Fruit fly (Drosophila melanogaster) whole organism: ENCODE results near the gene CG14354.

Source experiments
- CG8478 ChIP-seq: fragments of >200 bp; optimal IDR thresholded peaks from 2 replicates; lab custom pipeline; 2018; ENCODE audit warnings: inconsistent platforms
- Dll ChIP-seq: fragments of >200 bp; optimal IDR thresholded peaks from 2 replicates; lab custom pipeline; 2017
- EcR ChIP-seq, 2 experiments: fragments of >200 bp; optimal IDR thresholded peaks; 2 replicates each; lab custom pipeline; 2017; ENCODE audit warnings: missing biosample characterization in 2 of 2, missing genetic modification characterization in 2 of 2, missing genetic modification reagents in 2 of 2
- pan ChIP-seq: fragments of >200 bp; optimal IDR thresholded peaks from 2 replicates; lab custom pipeline; 2017
- psq ChIP-seq: fragments of >200 bp; optimal IDR thresholded peaks from 2 replicates; lab custom pipeline; 2017
- usp ChIP-seq: fragments of >200 bp; optimal IDR thresholded peaks from 2 replicates; lab custom pipeline; 2017; ENCODE audit warnings: missing biosample characterization, missing genetic modification characterization, mixed read lengths

The CG14354 gene

DNA sequence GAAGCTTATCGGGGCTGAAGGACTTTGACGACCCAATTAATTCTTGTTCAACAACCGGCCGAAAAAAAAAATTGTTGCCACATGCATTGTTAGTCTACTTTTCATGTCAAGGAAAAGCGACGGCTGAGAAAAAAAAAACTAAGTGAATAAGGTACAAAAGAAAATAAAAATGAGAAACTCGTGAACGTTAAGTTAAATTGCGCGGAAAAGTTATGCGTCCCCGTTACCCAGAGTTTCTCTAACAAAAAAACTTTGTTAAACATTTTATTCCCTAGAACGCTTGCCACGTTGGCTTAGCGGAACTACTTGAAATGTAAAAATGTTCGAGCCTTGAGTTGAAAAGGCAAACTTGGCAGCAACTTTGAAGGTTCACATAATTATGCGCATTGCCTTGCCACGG, at the start of gene CG14354:
CG14354 (plus strand) TSS at position 301 of the 400 bp plus-strand sequence.
- TF ChIP-seq EcR (GFP tag; optimal IDR thresholded peaks at IDR 0.05; lab: Kevin White, UChicago), result no peak
- no peak for TF ChIP-seq CG8478 (lab: Kevin White, UChicago)
- TF ChIP-seq psq, result no peak
- TF ChIP-seq usp (GFP tag; lab: Kevin White, UChicago), result no peak
- TF ChIP-seq Dll (lab: Kevin White, UChicago), result no peak
- TF ChIP-seq pan, result no peak

DNA sequence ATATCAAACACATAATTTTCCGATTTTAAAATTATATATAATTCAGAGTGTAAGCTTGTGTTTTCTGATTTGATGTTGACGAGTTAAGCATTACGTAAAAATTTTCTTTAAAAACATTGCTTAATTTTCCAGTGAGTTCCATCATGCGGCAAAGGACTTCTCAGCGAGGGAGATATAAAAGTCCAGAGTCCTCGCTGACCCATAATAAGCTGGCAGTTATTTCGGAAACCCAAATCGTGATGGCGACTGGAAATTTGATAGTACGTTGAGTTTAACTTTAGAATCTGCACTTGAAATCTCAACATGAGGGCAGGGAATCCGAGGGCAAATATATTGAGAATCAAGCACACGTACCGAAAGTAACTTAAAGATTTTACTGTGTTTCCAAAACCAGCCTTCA, 40.0 kb upstream of the CG14354 start, which contains the start of the genes CG17197 and CG17198:
CG17197 (minus strand) TSS at position 101 of the 400 bp plus-strand sequence.
CG17198 (minus strand) TSS at position 101 of the 400 bp plus-strand sequence.
- TF ChIP-seq CG8478 (lab: Kevin White, UChicago) (no peak), usp (GFP tag; lab: Kevin White, UChicago) (no peak), Dll (lab: Kevin White, UChicago) (no peak), psq (no peak), EcR (GFP tag; optimal IDR thresholded peaks at IDR 0.05; lab: Kevin White, UChicago) (no peak)

DNA sequence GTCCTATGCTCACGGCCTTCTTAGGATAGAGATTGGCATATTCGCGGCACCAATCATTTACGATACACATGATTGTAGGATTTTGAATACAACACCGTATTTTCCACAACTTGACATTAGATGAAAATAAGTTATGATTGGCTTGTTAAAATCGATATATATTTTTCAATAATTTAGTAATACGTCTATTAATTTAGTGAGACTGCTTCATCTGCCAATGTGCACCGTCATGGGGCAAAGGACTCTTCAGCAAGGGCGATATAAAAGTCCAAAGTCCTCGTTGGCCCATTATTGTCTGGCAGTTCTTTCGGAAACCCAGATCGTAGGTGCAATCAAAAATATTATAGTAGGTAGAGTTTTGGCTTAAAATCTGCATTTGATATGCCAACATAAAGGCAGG, 39.1 kb upstream of the CG14354 start, which contains the start of gene CG17196:
CG17196 (minus strand) TSS at position 101 of the 400 bp plus-strand sequence.
- no peak for TF ChIP-seq pan

DNA sequence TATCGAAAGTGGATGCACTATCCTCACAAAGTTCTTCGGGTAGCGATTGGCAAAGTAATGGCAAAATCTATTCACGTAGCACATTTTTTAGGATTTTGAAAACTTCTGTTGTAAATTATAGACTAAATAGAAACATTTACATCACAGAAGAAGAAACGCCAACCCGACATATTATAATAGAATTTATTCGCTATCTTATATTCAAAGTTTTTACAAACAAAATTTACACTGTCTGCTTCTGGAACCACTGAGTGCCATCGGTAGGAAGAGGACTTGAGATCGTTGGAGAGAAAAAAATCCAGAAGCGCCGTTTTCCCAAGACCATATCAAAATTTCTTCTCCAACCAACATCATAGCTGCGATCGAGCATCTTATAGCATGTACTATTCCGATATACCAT, 38.2 kb upstream of the CG14354 start, which contains the start of gene CG17195:
CG17195 (minus strand) TSS at position 101 of the 400 bp plus-strand sequence.
- TF ChIP-seq usp (GFP tag; lab: Kevin White, UChicago), result no peak
- TF ChIP-seq Dll (lab: Kevin White, UChicago), result no peak
- no peak for TF ChIP-seq psq
- no peak for TF ChIP-seq CG8478 (lab: Kevin White, UChicago)
- TF ChIP-seq EcR (GFP tag; optimal IDR thresholded peaks at IDR 0.05; lab: Kevin White, UChicago), result no peak
- no peak for TF ChIP-seq pan

DNA sequence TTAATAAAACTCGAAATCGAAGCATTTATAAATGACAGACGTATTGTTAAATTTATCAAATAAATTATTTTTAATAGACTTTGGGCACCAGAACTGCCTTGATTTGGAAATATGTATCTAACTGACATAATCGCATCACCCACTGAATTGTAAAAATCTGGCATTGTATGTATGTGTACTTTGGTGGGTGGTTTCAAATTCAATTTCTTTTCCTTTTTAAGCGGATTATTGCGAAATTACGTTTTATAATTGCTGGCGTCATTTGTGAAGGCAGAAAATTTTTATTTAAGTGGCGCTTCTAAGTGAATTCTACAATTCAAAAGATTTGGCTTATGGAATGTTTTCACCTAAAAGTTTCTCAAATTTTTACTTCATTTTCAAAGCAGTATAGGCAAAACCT, 37.1 kb upstream of the CG14354 start, which contains the start of gene CG4956:
CG4956 (minus strand) TSS at position 101 of the 400 bp plus-strand sequence.
- TF ChIP-seq pan, result no peak
- TF ChIP-seq CG8478 (lab: Kevin White, UChicago), result no peak
- TF ChIP-seq usp (GFP tag; lab: Kevin White, UChicago), result no peak
- no peak for TF ChIP-seq EcR (GFP tag; optimal IDR thresholded peaks at IDR 0.05; lab: Kevin White, UChicago)
- no peak for TF ChIP-seq psq
- no peak for TF ChIP-seq Dll (lab: Kevin White, UChicago)

DNA sequence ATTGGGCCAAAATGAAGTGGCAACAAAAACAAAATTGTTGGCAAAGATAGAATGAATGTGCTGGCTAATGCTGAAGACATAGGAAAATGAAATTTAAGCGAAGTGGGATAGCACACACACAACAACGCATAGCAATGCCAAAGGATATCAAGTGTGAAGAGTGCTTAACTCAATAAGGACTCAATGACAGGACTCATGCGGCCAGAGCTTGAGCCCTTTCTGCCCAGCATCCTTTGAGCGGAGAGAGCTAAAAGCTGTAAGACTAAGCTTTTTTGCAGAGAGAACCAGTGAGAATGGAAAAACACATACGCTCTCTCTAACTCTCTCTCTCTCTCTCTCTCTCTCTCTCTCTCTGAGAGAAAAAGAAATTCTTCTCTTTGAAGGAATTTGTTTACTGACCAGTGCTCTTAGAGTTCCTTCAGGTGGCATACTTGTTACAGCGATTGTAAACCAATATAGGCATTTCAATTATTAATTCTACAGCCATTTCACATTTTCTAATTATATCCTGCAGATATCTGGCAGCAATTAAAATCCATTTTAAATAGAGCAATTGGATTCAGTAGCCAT, 32.3 kb upstream of the CG14354 start:
- no peak for TF ChIP-seq CG8478 (lab: Kevin White, UChicago)
- TF ChIP-seq psq, result no peak
- TF ChIP-seq pan, result no peak
- TF ChIP-seq usp (GFP tag; lab: Kevin White, UChicago), result no peak

DNA sequence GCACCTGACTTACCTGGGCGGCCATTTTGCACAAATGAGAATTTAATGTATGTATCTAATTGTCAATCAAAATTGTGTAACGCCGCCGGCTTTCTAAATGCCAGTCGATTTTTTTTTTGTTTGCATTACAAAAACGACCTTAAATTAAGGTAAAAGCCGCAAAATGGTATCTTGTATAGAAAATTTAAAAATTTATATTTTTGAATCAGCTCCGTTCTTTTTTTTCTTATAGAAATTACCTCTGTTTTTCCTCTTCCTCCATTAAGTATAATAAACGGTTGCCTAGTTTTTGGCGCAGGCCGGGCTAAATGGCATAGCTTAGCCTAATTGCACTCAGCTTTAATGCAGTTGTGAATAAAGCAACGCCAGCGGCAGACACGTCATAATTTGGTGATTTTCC, 28.1 kb upstream of the CG14354 start, which contains the start of gene CG4960:
CG4960 (minus strand) TSS at position 101 of the 400 bp plus-strand sequence.
- TF ChIP-seq pan (no peak), usp (GFP tag; lab: Kevin White, UChicago) (no peak), Dll (lab: Kevin White, UChicago) (no peak), CG8478 (lab: Kevin White, UChicago) (no peak), EcR (GFP tag; optimal IDR thresholded peaks at IDR 0.05; lab: Kevin White, UChicago) (no peak), psq (no peak)

DNA sequence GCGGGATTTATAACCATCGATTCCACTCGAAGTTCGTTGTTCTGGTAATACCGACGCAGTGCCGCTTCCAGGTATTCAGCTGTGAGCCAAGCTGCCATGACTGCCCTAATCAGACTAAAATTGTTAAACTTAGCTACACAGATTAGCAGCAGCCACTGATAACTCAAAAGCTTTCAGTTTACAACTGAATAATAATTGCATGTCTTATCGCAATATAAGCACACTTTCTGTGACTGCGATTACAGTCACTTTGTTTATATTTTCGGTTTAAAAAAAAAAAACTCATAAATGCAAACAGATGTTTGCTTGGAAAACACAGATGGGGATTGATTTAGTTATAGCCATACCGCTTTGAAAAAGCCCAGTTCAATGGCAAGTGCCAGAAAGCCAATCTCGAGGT, 25.9 kb upstream of the CG14354 start, which contains the start of gene CG31380:
CG31380 (minus strand) TSS at position 101 of the 400 bp plus-strand sequence.
- TF ChIP-seq psq (no peak), Dll (lab: Kevin White, UChicago) (no peak), usp (GFP tag; lab: Kevin White, UChicago) (no peak)

DNA sequence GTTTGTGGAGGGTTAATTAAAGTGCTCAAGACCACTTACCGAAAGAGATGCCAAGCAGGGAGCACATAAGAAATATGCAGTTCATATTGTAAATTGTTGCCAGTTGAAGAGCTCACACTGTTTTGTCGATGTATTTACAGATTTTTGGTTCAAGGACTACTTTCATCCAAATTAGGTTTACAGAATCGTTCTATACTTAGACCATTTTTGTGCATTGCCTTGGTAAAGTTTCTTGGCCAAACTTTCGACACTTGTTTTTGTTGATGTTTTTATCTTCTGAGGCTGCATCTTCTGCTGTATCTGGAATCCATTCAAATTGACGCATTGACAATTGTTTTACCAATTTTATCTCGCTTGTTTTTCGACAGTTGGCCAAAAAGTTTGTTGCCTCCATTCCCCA, 24.9 kb upstream of the CG14354 start, which contains the start of gene CG31093:
CG31093 (minus strand) TSS at position 101 of the 400 bp plus-strand sequence.
- TF ChIP-seq pan, result no peak
- no peak for TF ChIP-seq Dll (lab: Kevin White, UChicago)
- TF ChIP-seq EcR (GFP tag; optimal IDR thresholded peaks at IDR 0.05; lab: Kevin White, UChicago), result no peak
- no peak for TF ChIP-seq CG8478 (lab: Kevin White, UChicago)
- no peak for TF ChIP-seq psq
- TF ChIP-seq usp (GFP tag; lab: Kevin White, UChicago), result no peak

DNA sequence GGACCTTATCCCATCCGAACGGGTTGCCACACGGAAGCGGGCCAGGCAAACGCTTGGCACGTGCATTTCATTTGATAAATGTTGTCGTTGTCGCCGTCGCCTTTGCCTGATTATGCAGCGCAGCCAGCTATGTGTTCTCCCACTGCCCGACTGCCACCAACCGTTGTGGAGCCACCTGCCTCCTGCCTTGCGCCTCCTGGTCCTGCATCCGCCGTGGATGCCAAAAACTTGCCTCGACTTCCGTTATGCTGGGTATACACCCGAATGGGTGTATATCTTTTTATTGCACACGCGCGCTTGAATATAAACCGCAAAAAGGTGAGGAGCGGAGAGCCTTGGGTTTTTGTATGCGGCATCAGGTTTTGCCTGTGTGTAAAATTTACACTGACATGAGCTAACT, 23.5 kb upstream of the CG14354 start:
- no peak for TF ChIP-seq psq
- TF ChIP-seq usp (GFP tag; lab: Kevin White, UChicago), result no peak
- no peak for TF ChIP-seq EcR (GFP tag; optimal IDR thresholded peaks at IDR 0.05; lab: Kevin White, UChicago)
- TF ChIP-seq Dll (lab: Kevin White, UChicago), result no peak
- no peak for TF ChIP-seq CG8478 (lab: Kevin White, UChicago)
- no peak for TF ChIP-seq pan

DNA sequence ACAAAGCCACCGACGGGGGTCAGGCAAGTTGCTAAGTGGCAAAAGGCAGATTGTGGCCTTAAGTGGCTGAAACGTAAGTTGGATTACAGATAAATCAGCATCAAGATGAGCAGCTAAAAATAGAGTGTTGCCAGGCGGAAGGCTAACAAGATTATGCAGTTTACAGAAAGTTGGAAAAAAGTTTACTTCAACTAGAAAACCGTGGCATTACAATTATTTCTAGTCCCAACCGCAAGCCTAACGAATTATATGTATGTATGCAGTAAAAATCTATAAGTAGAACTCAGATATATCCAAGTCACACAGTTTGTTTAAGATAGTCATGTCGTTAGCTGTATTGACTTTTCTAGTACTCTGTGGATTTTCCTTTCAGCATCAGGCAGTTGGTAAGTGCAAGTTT, 9.1 kb upstream of the CG14354 start, which contains the start of gene BG642167:
BG642167 (plus strand) TSS at position 301 of the 400 bp plus-strand sequence.
- TF ChIP-seq pan, result no peak
- TF ChIP-seq usp (GFP tag; lab: Kevin White, UChicago), result no peak
- no peak for TF ChIP-seq EcR (GFP tag; optimal IDR thresholded peaks at IDR 0.05; lab: Kevin White, UChicago)
- TF ChIP-seq CG8478 (lab: Kevin White, UChicago), result no peak
- no peak for TF ChIP-seq psq
- TF ChIP-seq Dll (lab: Kevin White, UChicago), result no peak

DNA sequence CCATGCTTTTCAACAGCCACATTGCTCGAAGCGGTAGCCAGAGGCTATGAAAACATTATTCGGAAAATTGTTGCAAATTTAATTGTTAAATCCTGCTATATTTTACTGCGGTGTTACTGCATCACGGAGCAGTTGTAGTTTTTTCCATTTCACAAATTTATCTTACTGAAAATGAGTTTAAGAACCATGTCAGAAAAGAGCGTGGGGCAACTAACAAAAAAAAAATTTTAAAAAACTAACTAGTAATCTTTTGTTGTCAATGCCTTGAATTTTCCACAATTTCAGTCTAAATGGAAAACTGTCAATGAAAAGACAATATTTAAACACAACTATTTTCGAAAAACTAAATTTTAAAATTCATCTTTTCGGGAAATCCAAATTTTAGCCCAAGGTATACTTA, 4.5 kb upstream of the CG14354 start, which contains the start of gene CG5024:
CG5024 (plus strand) TSS at position 301 of the 400 bp plus-strand sequence.
- TF ChIP-seq EcR (GFP tag; optimal IDR thresholded peaks at IDR 0.05; lab: Kevin White, UChicago) (no peak), psq (no peak), pan (no peak), CG8478 (lab: Kevin White, UChicago) (no peak), usp (GFP tag; lab: Kevin White, UChicago) (no peak), Dll (lab: Kevin White, UChicago) (no peak)
